Worm (Caenorhabditis elegans) whole organism, dauer: ENCODE measurements around the gene apy-1.

Experiments used
- unc-62 ChIP-seq: sonication (generic microtip); optimal IDR thresholded peaks from 2 replicates; lab custom pipeline; 2017; ENCODE audit warnings: missing biosample characterization, missing genetic modification reagents, missing genetic modification characterization

The apy-1 gene

ce11 chrX:7573629-7574028, 4.1 kb upstream of the apy-1 start:
- no peak for TF ChIP-seq unc-62

ce11 chrX:7573572-7573628, 3.9 kb upstream of the apy-1 start, which contains the start of the genes unc-98 and F08C6.18:
unc-98 (minus strand) TSS chrX:7573619.
F08C6.18 (minus strand) TSS chrX:7573628.
- no peak for TF ChIP-seq unc-62

ce11 chrX:7573172-7573571, 3.6 kb upstream of the apy-1 start:
- no peak for TF ChIP-seq unc-62

- TF ChIP-seq unc-62: no peak
Observed at ce11 chrX:7572057-7572456, 2.5 kb upstream of the apy-1 start, which contains the start of gene pcyt-1. pcyt-1 (plus strand) TSS chrX:7572357.

ce11 chrX:7568684-7569289, 735 bp downstream of the apy-1 start:
- TF ChIP-seq unc-62: no peak

- no peak for TF ChIP-seq unc-62
Observed at ce11 chrX:7565005-7565404, 4.5 kb downstream of the apy-1 start, which contains the start of gene vps-52. vps-52 (plus strand) TSS chrX:7565323.

ce11 chrX:7563425-7563824, 6.1 kb downstream of the apy-1 start:
- no peak for TF ChIP-seq unc-62

ce11 chrX:7562625-7563024, 6.9 kb downstream of the apy-1 start, which contains the start of gene sto-1:
sto-1 (plus strand) TSS chrX:7562824.
- TF ChIP-seq unc-62: no peak

ce11 chrX:7561972-7562371, 7.5 kb downstream of the apy-1 start:
- no peak for TF ChIP-seq unc-62

ce11 chrX:7558928-7559455, 10.5 kb downstream of the apy-1 start, which contains the start of the genes PDB1.1 and F08C6.5:
PDB1.1 (minus strand) TSS chrX:7559085.
F08C6.5 (plus strand) TSS chrX:7559405.
- TF ChIP-seq unc-62: no peak

- TF ChIP-seq unc-62: no peak
Observed at ce11 chrX:7554326-7554725, 15.2 kb downstream of the apy-1 start, which contains the start of gene F46C8.8. F46C8.8 (minus strand) TSS chrX:7554426.

ce11 chrX:7553331-7553730, 16.2 kb downstream of the apy-1 start:
- TF ChIP-seq unc-62: no peak

- no peak for TF ChIP-seq unc-62
Observed at ce11 chrX:7550452-7550851, 19.1 kb downstream of the apy-1 start.

- TF ChIP-seq unc-62: no peak
Observed at ce11 chrX:7548158-7548557, 21.4 kb downstream of the apy-1 start, which contains the start of gene F46C8.1. F46C8.1 (plus strand) TSS chrX:7548458.

ce11 chrX:7547696-7548095, 21.8 kb downstream of the apy-1 start:
- TF ChIP-seq unc-62: no peak

- TF ChIP-seq unc-62: no peak
Observed at ce11 chrX:7546509-7546908, 23.0 kb downstream of the apy-1 start, which contains the start of gene col-174. col-174 (plus strand) TSS chrX:7546809.

- TF ChIP-seq unc-62: no peak
Observed at ce11 chrX:7541078-7541477, 28.4 kb downstream of the apy-1 start.

- TF ChIP-seq unc-62: no peak
Observed at ce11 chrX:7540033-7540432, 29.5 kb downstream of the apy-1 start, which contains the start of gene glb-16. glb-16 (minus strand) TSS chrX:7540133.

- TF ChIP-seq unc-62: no peak
Observed at ce11 chrX:7537742-7538268, 31.7 kb downstream of the apy-1 start, which contains the start of gene dpy-7. dpy-7 (minus strand) TSS chrX:7537792.
